Worm (Caenorhabditis elegans): ENCODE measurements around the gene M176.11.
A peak's percentile ranks its signal among the peaks of the same experiment; 100 is the strongest.

M176.11 gene

DNA sequence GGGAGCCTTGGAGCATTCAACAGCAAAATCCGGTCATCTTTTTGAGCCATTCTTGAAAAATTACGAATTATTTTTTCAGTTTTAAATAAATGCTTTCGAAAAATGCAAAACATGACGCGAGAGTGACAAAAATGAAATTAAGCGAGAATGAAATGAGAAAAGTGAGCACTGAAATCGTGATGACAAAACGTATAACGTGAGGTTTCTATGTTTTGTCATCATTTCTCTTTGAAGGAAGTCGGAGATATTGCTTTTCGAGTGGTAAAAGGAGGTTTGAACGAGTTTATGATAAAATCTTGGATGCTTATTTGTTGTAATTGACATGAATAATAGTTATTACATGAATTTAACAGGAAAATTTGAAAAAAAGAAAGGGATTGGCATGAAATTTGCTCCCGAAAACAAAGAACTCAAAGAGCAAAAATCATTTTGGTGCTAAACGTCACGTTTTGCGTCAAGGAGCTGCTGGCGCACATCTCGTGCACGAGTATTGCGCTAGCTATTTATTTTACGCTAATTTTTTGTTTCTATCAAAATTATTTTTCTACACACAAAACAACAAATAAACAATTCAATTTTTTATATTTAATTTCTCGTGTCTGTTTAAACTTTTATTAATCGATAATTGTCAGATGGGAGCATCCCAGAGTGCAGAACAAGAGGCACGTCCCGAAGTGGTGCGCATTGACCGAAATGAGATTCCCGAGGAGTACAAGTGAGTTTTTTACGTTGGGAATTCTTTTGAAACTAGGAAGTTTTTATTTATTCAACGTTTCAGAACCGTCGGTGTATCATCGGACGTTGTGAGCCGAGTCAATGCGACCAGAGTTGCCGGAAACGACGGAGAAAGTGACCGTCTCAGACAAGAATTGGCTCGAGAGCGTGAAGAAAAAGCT, 5.4 kb upstream of the M176.11 start, which contains the start of the genes gss-1 and chch-3 (continued):
- TF ChIP-seq ztf-11 (tag; optimal IDR thresholded peaks at IDR 0.05) (no peak), ztf-7 (tag; optimal IDR thresholded peaks at IDR 0.05) (no peak), gei-8 (GFP tag; optimal IDR thresholded peaks at IDR 0.05) (no peak), zip-2 (tag; optimal IDR thresholded peaks at IDR 0.05) (no peak), mep-1 (tag; optimal IDR thresholded peaks at IDR 0.05) (no peak), ctbp-1 (GFP tag; IDR thresholded peaks at IDR 0.05) (no peak), lin-15B (tag; optimal IDR thresholded peaks at IDR 0.05) (no peak), fkh-10 (GFP tag; optimal IDR thresholded peaks at IDR 0.05) (peak; percentile 18), rbr-2 (tag; optimal IDR thresholded peaks at IDR 0.05) (peak; percentile 44), mxl-2 (GFP tag; conservative IDR thresholded peaks at IDR 0.05) (no peak), dmd-6 (GFP tag; IDR thresholded peaks at IDR 0.05) (peak; percentile 61), sdz-12 (GFP tag; optimal IDR thresholded peaks at IDR 0.05) (no peak), lir-3 (tag; optimal IDR thresholded peaks at IDR 0.05) (no peak), lin-1 (GFP tag; IDR thresholded peaks at IDR 0.05) (no peak), ama-1 (optimal IDR thresholded peaks at IDR 0.05) (no peak), daf-16 (GFP tag; optimal IDR thresholded peaks at IDR 0.05) (peak in 1 of 2 experiments; percentile 18), daf-16 (tag; optimal IDR thresholded peaks at IDR 0.05) (peak; percentile 23), nhr-237 (tag; optimal IDR thresholded peaks at IDR 0.05) (no peak), duxl-1 (tag; optimal IDR thresholded peaks at IDR 0.05; ENCODE audit: poor library complexity) (no peak), pqm-1 (tag; optimal IDR thresholded peaks at IDR 0.05) (no peak), vab-7 (GFP tag; IDR thresholded peaks at IDR 0.05) (no peak), nhr-102 (tag; optimal IDR thresholded peaks at IDR 0.05) (peak; percentile 35), saeg-2 (GFP tag; IDR thresholded peaks at IDR 0.05) (no peak), jun-1 (tag; optimal IDR thresholded peaks at IDR 0.05) (no peak), daf-19 (GFP tag; conservative IDR thresholded peaks at IDR 0.05) (no peak), nhr-25 (tag; optimal IDR thresholded peaks at IDR 0.05; ENCODE audit: borderline replicate concordance, insufficient read depth) (no peak), unc-130 (GFP tag; optimal IDR thresholded peaks at IDR 0.05) (no peak), nhr-28 (tag; optimal IDR thresholded peaks at IDR 0.05) (peak; percentile 20), egl-27 (tag; optimal IDR thresholded peaks at IDR 0.05) (no peak), zag-1 (tag; optimal IDR thresholded peaks at IDR 0.05) (no peak), cey-2 (tag; optimal IDR thresholded peaks at IDR 0.05; ENCODE audit: borderline replicate concordance, insufficient read depth) (no peak), fos-1 (tag; optimal IDR thresholded peaks at IDR 0.05) (no peak), F26F4.8 (GFP tag; conservative IDR thresholded peaks at IDR 0.05) (no peak), dmd-8 (GFP tag; IDR thresholded peaks at IDR 0.05) (no peak), php-3 (GFP tag; IDR thresholded peaks at IDR 0.05) (no peak), aly-2 (tag; optimal IDR thresholded peaks at IDR 0.05) (no peak), skn-1 (tag; optimal IDR thresholded peaks at IDR 0.05) (no peak), dmd-9 (GFP tag; IDR thresholded peaks at IDR 0.05) (no peak), ceh-28 (tag; optimal IDR thresholded peaks at IDR 0.05) (no peak), lin-38 (GFP tag; IDR thresholded peaks at IDR 0.05) (no peak), tra-1 (GFP tag; IDR thresholded peaks at IDR 0.05) (no peak), ceh-82 (tag; optimal IDR thresholded peaks at IDR 0.05) (no peak), snpc-4 (tag; optimal IDR thresholded peaks at IDR 0.05) (no peak), madf-9 (GFP tag; conservative IDR thresholded peaks at IDR 0.05) (no peak), F37D6.2 (tag; optimal IDR thresholded peaks at IDR 0.05) (peak; percentile 24), D1046.2 (GFP tag; IDR thresholded peaks at IDR 0.05) (no peak), attf-4 (tag; optimal IDR thresholded peaks at IDR 0.05) (no peak), nhr-10 (tag; optimal IDR thresholded peaks at IDR 0.05) (no peak), ces-1 (GFP tag; optimal IDR thresholded peaks at IDR 0.05) (no peak), T20F7.1 (GFP tag; optimal IDR thresholded peaks at IDR 0.05) (peak; percentile 71), snpc-1.2 (GFP tag; IDR thresholded peaks at IDR 0.05) (no peak)

Data from whole organism, L4 larva.